Worm (Caenorhabditis elegans) whole organism, L4 larva: Measurements from ENCODE around the gene sqst-4.

Experiments used
- D1046.2 ChIP-seq: fragments of 200-800 bp; sonication (Bioruptor generic); IDR thresholded peaks from 2 replicates; pipeline ENCODE4 v1.3.6; 2022; ENCODE audit warnings: missing genetic modification characterization, missing compliant biosample characterization
- F26F4.8 ChIP-seq: fragments of 200-800 bp; sonication (Bioruptor generic); conservative IDR thresholded peaks from 2 replicates; pipeline ENCODE4 v1.3.6; 2022; ENCODE audit warnings: missing genetic modification characterization, missing compliant biosample characterization
- F44E2.7 ChIP-seq: fragments of 200-800 bp; sonication (Bioruptor generic); IDR thresholded peaks from 2 replicates; pipeline ENCODE4 v2.1.2; 2022; ENCODE audit warnings: missing genetic modification characterization, missing compliant biosample characterization
- F49E8.2 ChIP-seq: sonication (generic microtip); optimal IDR thresholded peaks from 2 replicates; lab custom pipeline; 2016; ENCODE audit warnings: missing compliant biosample characterization, mild to moderate bottlenecking, missing genetic modification characterization, borderline replicate concordance
- T20F7.1 ChIP-seq: fragments of 200-800 bp; sonication (Bioruptor generic); optimal IDR thresholded peaks from 2 replicates; lab custom pipeline; 2018; ENCODE audit warnings: mild to moderate bottlenecking, missing genetic modification characterization, missing compliant biosample characterization
- T26A8.4 ChIP-seq: fragments of 200-800 bp; sonication (Bioruptor generic); IDR thresholded peaks from 2 replicates; pipeline ENCODE4 v1.3.6; 2022; ENCODE audit warnings: missing genetic modification characterization, missing compliant biosample characterization
- Y75B8A.6 ChIP-seq: fragments of 200-800 bp; sonication (Bioruptor generic); IDR thresholded peaks from 2 replicates; pipeline ENCODE4 v1.3.6; 2022; ENCODE audit warnings: missing genetic modification reagents, missing genetic modification characterization, missing compliant biosample characterization
- ZK546.5 ChIP-seq, 2 experiments: sonication (generic microtip); optimal IDR thresholded peaks; 2 replicates each; lab custom pipeline; 2017; ENCODE audit warnings: missing biosample characterization in 2 of 2, missing genetic modification characterization in 2 of 2
- aha-1 ChIP-seq: fragments of 150-350 bp; peaks from one replicate; lab custom pipeline; 2014; ENCODE audit warnings: missing biosample characterization, missing genetic modification characterization
- ama-1 ChIP-seq: fragments of 150-350 bp; optimal IDR thresholded peaks from 2 replicates; lab custom pipeline; 2014; ENCODE audit warnings: inconsistent platforms, mixed read lengths
- ceh-28 ChIP-seq: fragments of 150-350 bp; optimal IDR thresholded peaks from 2 replicates; lab custom pipeline; 2014; ENCODE audit warnings: missing biosample characterization, missing genetic modification reagents, missing genetic modification characterization
- daf-16 ChIP-seq, 3 experiments: sonication (generic microtip); optimal IDR thresholded peaks; 2 replicates each; lab custom pipeline; 2016 to 2017; ENCODE audit warnings: missing genetic modification characterization in 3 of 3, missing genetic modification reagents in 3 of 3, mild to moderate bottlenecking in 2 of 3, missing compliant biosample characterization in 2 of 3, missing biosample characterization in 1 of 3, moderate library complexity in 1 of 3
- dmd-8 ChIP-seq: fragments of 200-800 bp; sonication (Bioruptor generic); IDR thresholded peaks from 2 replicates; pipeline ENCODE4 v1.3.6; 2022; ENCODE audit warnings: missing genetic modification characterization, missing compliant biosample characterization
- fkh-10 ChIP-seq: fragments of 150-350 bp; optimal IDR thresholded peaks from 2 replicates; lab custom pipeline; 2014; ENCODE audit warnings: missing biosample characterization, missing genetic modification reagents, missing genetic modification characterization
- lin-29 ChIP-seq: fragments of 200-800 bp; sonication (Bioruptor generic); IDR thresholded peaks from 2 replicates; pipeline ENCODE4 v1.3.6; 2022; ENCODE audit warnings: missing genetic modification reagents, missing genetic modification characterization, missing compliant biosample characterization
- lin-38 ChIP-seq: fragments of 200-800 bp; sonication (Bioruptor generic); IDR thresholded peaks from 2 replicates; pipeline ENCODE4 v1.3.6; 2022; ENCODE audit warnings: missing genetic modification reagents, missing genetic modification characterization, missing compliant biosample characterization
- lin-39 ChIP-seq: fragments of 150-350 bp; optimal IDR thresholded peaks from 2 replicates; lab custom pipeline; 2014; ENCODE audit warnings: missing biosample characterization, missing genetic modification reagents, missing genetic modification characterization
- mep-1 ChIP-seq: fragments of 150-350 bp; sonication (generic microtip); optimal IDR thresholded peaks from 3 replicates; lab custom pipeline; 2014; ENCODE audit warnings: missing biosample characterization, missing genetic modification characterization
- nhr-111 ChIP-seq: fragments of 200-800 bp; sonication (Bioruptor generic); optimal IDR thresholded peaks from 2 replicates; lab custom pipeline; 2018; ENCODE audit warnings: mild to moderate bottlenecking, missing genetic modification characterization, missing compliant biosample characterization
- nhr-237 ChIP-seq: sonication (generic microtip); optimal IDR thresholded peaks from 2 replicates; lab custom pipeline; 2017; ENCODE audit warnings: missing biosample characterization, missing genetic modification characterization
- nhr-48 ChIP-seq: sonication (generic microtip); optimal IDR thresholded peaks from 2 replicates; lab custom pipeline; 2016; ENCODE audit warnings: mild to moderate bottlenecking, missing genetic modification characterization, missing compliant biosample characterization
- nhr-77 ChIP-seq: fragments of 150-350 bp; optimal IDR thresholded peaks from 2 replicates; lab custom pipeline; 2014; ENCODE audit warnings: missing biosample characterization, missing genetic modification characterization
- php-3 ChIP-seq: fragments of 200-800 bp; sonication (Bioruptor generic); IDR thresholded peaks from 2 replicates; pipeline ENCODE4 v1.3.6; 2022; ENCODE audit warnings: missing genetic modification reagents, missing genetic modification characterization, missing compliant biosample characterization
- sdz-12 ChIP-seq: fragments of 200-800 bp; sonication (Bioruptor generic); optimal IDR thresholded peaks from 2 replicates; lab custom pipeline; 2018; ENCODE audit warnings: mild to moderate bottlenecking, missing genetic modification characterization, missing compliant biosample characterization
- spr-1 ChIP-seq: sonication (generic microtip); optimal IDR thresholded peaks from 2 replicates; lab custom pipeline; 2016; ENCODE audit warnings: mild to moderate bottlenecking, missing genetic modification characterization, missing compliant biosample characterization
- tra-1 ChIP-seq: fragments of 200-800 bp; sonication (Bioruptor generic); IDR thresholded peaks from 2 replicates; pipeline ENCODE4 v1.3.6; 2022; ENCODE audit warnings: missing genetic modification reagents, missing genetic modification characterization, missing compliant biosample characterization
- unc-62 ChIP-seq, 3 experiments: fragments of 150-350 bp in 1 of 3; sonication (generic microtip); optimal IDR thresholded peaks in 2 of 3; peaks in 1 of 3; 1 replicate in 1 of 3; 2 replicates in 2 of 3; lab custom pipeline; 2014 to 2017; ENCODE audit warnings: missing biosample characterization in 3 of 3, missing genetic modification characterization in 3 of 3, missing genetic modification reagents in 3 of 3, missing genotype in 1 of 3
- zag-1 ChIP-seq: fragments of 150-350 bp; optimal IDR thresholded peaks from 2 replicates; lab custom pipeline; 2014; ENCODE audit warnings: missing biosample characterization, missing genetic modification characterization
- zfp-2 ChIP-seq: sonication (generic microtip); optimal IDR thresholded peaks from 2 replicates; lab custom pipeline; 2016; ENCODE audit warnings: mild to moderate bottlenecking, missing genetic modification characterization, missing compliant biosample characterization
- zfp-3 ChIP-seq: fragments of 200-800 bp; sonication (Bioruptor generic); conservative IDR thresholded peaks from 2 replicates; pipeline ENCODE4 v1.3.6; 2022; ENCODE audit warnings: missing genetic modification reagents, missing genetic modification characterization, missing compliant biosample characterization

The sqst-4 gene

ce11 chrV:16455065-16455464 lies 33.2 kb upstream of the sqst-4 start, which contains the start of gene str-14 (continued):
- TF ChIP-seq spr-1 (tag; lab: Kevin White, UChicago) (no peak), nhr-48 (tag; lab: Kevin White, UChicago) (no peak)

- TF ChIP-seq ceh-28 (tag; lab: Kevin White, UChicago) (no peak), php-3 (no peak), fkh-10 (GFP tag; lab: Kevin White, UChicago) (no peak), T26A8.4 (no peak), sdz-12 (GFP tag; lab: Kevin White, UChicago) (no peak), ZK546.5 (tag; optimal IDR thresholded peaks at IDR 0.05; lab: Kevin White, UChicago) (no peak), F26F4.8 (GFP tag; lab: Robert Waterston, UW) (no peak)
Observed at ce11 chrV:16458714-16459113, 29.6 kb upstream of the sqst-4 start, which contains the start of gene str-15. Gene str-15, minus strand, starts transcription at chrV:16458814.

- TF ChIP-seq zfp-3 (no peak), lin-39 (no peak), aha-1 (tag; lab: Kevin White, UChicago) (peak; percentile 83), unc-62 (GFP tag; optimal IDR thresholded peaks at IDR 0.05 in 1 of 2; lab: Kevin White, UChicago) (peak in 1 of 2 experiments; percentile 91), unc-62 (tag; optimal IDR thresholded peaks at IDR 0.05; lab: Kevin White, UChicago) (no peak)
Observed at ce11 chrV:16459377-16459776, 28.9 kb upstream of the sqst-4 start.

- TF ChIP-seq nhr-237 (tag; lab: Kevin White, UChicago) (no peak), F44E2.7 (GFP tag; lab: Robert Waterston, UW) (no peak), lin-39 (no peak), F49E8.2 (no peak), dmd-8 (GFP tag; lab: Robert Waterston, UW) (no peak), tra-1 (GFP tag; lab: Robert Waterston, UW) (no peak), nhr-77 (tag; lab: Kevin White, UChicago) (no peak), mep-1 (tag; lab: Kevin White, UChicago) (no peak), lin-29 (GFP tag; lab: Robert Waterston, UW) (no peak), zfp-2 (tag; lab: Kevin White, UChicago) (no peak), ZK546.5 (tag; optimal IDR thresholded peaks at IDR 0.05; lab: Kevin White, UChicago) (no peak)
Observed at ce11 chrV:16460866-16461265, 27.4 kb upstream of the sqst-4 start, which contains the start of gene srh-142. Gene srh-142, minus strand, starts transcription at chrV:16460966.

- TF ChIP-seq D1046.2 (GFP tag; lab: Robert Waterston, UW): no peak
- peak in 1 of 2 experiments; percentile 28 for TF ChIP-seq unc-62 (GFP tag; optimal IDR thresholded peaks at IDR 0.05 in 1 of 2; lab: Kevin White, UChicago)
- TF ChIP-seq unc-62 (tag; optimal IDR thresholded peaks at IDR 0.05; lab: Kevin White, UChicago): no peak
Observed at ce11 chrV:16467840-16468239, 20.4 kb upstream of the sqst-4 start, which contains the start of gene sru-44. Gene sru-44, minus strand, starts transcription at chrV:16467940.

- TF ChIP-seq zag-1 (tag; lab: Kevin White, UChicago): no peak
- no peak for TF ChIP-seq ama-1 (lab: Kevin White, UChicago)
- TF ChIP-seq lin-29 (GFP tag; lab: Robert Waterston, UW): no peak
- no peak for TF ChIP-seq daf-16 (GFP tag; optimal IDR thresholded peaks at IDR 0.05; lab: Kevin White, UChicago)
- TF ChIP-seq daf-16 (tag; optimal IDR thresholded peaks at IDR 0.05; lab: Kevin White, UChicago): no peak
- no peak for TF ChIP-seq ZK546.5 (tag; optimal IDR thresholded peaks at IDR 0.05; lab: Kevin White, UChicago)
- TF ChIP-seq aha-1 (tag; lab: Kevin White, UChicago): no peak
- TF ChIP-seq lin-38: no peak
- no peak for TF ChIP-seq spr-1 (tag; lab: Kevin White, UChicago)
Observed at ce11 chrV:16470916-16471315, 17.4 kb upstream of the sqst-4 start, which contains the start of gene srh-138. Gene srh-138, minus strand, starts transcription at chrV:16471016.

- TF ChIP-seq tra-1 (GFP tag; lab: Robert Waterston, UW) (no peak), php-3 (0 out of 2 replicates have a peak, but pooled peaks have one; percentile 19), Y75B8A.6 (GFP tag; lab: Robert Waterston, UW) (no peak), T20F7.1 (no peak), nhr-111 (GFP tag; lab: Kevin White, UChicago) (no peak), zag-1 (tag; lab: Kevin White, UChicago) (no peak)
- TF ChIP-seq, all 104 proteins: peak for 1
Observed at ce11 chrV:16471995-16472563, 16.2 kb upstream of the sqst-4 start, which contains the start of gene srw-35. Gene srw-35, plus strand, starts transcription at chrV:16472513.
